Fruit fly (Drosophila melanogaster) Kc167 (cell line): ENCODE results near the gene aop.

ENCODE experiments used
- Sin3A ChIP-seq: fragments of >200 bp; optimal IDR thresholded peaks from 2 replicates; lab custom pipeline; 2018; ENCODE audit warnings: missing external identifiers
- h ChIP-seq: fragments of >200 bp; optimal IDR thresholded peaks from 3 replicates; lab custom pipeline; 2018; ENCODE audit warnings: missing external identifiers
- insv ChIP-seq: fragments of >200 bp; optimal IDR thresholded peaks from 3 replicates; lab custom pipeline; 2018; ENCODE audit warnings: missing external identifiers
- psq ChIP-seq: fragments of >200 bp; optimal IDR thresholded peaks from 2 replicates; lab custom pipeline; 2017; ENCODE audit warnings: missing external identifiers
- ttk ChIP-seq: sonication (Bioruptor generic); optimal IDR thresholded peaks from 2 replicates; lab custom pipeline; 2017; ENCODE audit warnings: missing external identifiers

DNA sequence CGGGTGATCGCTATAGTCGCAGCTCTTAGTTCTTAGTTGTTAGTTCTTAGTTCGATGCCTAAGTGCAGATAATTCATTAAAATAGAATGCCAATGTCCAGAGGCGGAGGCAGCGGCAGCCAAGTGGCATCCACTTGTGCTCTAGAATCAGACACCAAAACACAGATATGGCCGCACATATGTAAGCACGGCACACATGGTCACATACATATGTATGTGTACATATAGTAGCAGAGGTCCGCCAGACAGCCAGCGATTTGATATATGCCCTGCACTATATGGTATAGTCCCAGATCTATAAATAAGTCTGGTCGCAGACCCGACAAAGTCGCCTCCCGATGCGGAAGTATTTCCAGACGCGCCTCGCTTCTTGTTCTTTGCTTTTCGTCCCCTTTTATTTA is 2.1 kb upstream of the aop start:
- TF ChIP-seq psq (lab: Kevin White, UChicago) (no peak), ttk (lab: Kevin White, UChicago) (no peak), h (lab: Kevin White, UChicago) (no peak), insv (lab: Kevin White, UChicago) (no peak), Sin3A (no peak)
